Fruit fly (Drosophila melanogaster) whole organism, embryonic: Measurements from ENCODE around the gene Dlg5.

Source experiments
- ATbp ChIP-seq: fragments of 200-800 bp; sonication (Bioruptor generic); optimal IDR thresholded peaks from 2 replicates; lab custom pipeline; 2017; ENCODE audit warnings: missing biosample characterization, mild to moderate bottlenecking, missing genetic modification characterization, missing genetic modification reagents
- Abd-B ChIP-seq: fragments of 200-800 bp; sonication (Bioruptor generic); optimal IDR thresholded peaks from 2 replicates; lab custom pipeline; 2018; ENCODE audit warnings: missing biosample characterization, mild to moderate bottlenecking, missing genetic modification characterization, moderate library complexity
- CG10274 ChIP-seq: fragments of 200-800 bp; sonication (Bioruptor generic); optimal IDR thresholded peaks from 3 replicates; lab custom pipeline; 2017; ENCODE audit warnings: missing biosample characterization, mild to moderate bottlenecking, missing genetic modification characterization
- CG10654 ChIP-seq: fragments of 200-800 bp; sonication (Bioruptor generic); optimal IDR thresholded peaks from 2 replicates; lab custom pipeline; 2016; ENCODE audit warnings: missing biosample characterization, missing genetic modification characterization
- CG11560 ChIP-seq: fragments of 200-800 bp; sonication (Bioruptor generic); IDR thresholded peaks from 3 replicates; pipeline ENCODE4 v1.3.6; 2022; ENCODE audit warnings: missing biosample characterization, missing genetic modification characterization
- CG12391 ChIP-seq: fragments of 200-800 bp; sonication (Bioruptor generic); optimal IDR thresholded peaks from 3 replicates; lab custom pipeline; 2018; ENCODE audit warnings: missing biosample characterization, mild to moderate bottlenecking, missing genetic modification characterization, moderate library complexity
- CG13296 ChIP-seq: fragments of 200-800 bp; sonication (Bioruptor generic); optimal IDR thresholded peaks from 3 replicates; lab custom pipeline; 2018; ENCODE audit warnings: missing biosample characterization, mild to moderate bottlenecking, missing genetic modification characterization
- CG14667 ChIP-seq: fragments of 200-800 bp; sonication (Bioruptor generic); IDR thresholded peaks from 2 replicates; pipeline ENCODE4 v1.3.6; 2022; ENCODE audit warnings: missing biosample characterization, missing genetic modification characterization
- CG17328 ChIP-seq: fragments of 200-800 bp; sonication (Bioruptor generic); IDR thresholded peaks from 2 replicates; pipeline ENCODE4 v1.3.6; 2022; ENCODE audit warnings: missing biosample characterization, missing genetic modification characterization
- CG17359 ChIP-seq: fragments of 200-800 bp; sonication (Bioruptor generic); optimal IDR thresholded peaks from 3 replicates; lab custom pipeline; 2018; ENCODE audit warnings: missing biosample characterization, mild to moderate bottlenecking, missing genetic modification characterization, moderate library complexity
- CG17361 ChIP-seq: fragments of 200-800 bp; sonication (Bioruptor generic); IDR thresholded peaks from 3 replicates; pipeline ENCODE4 v1.3.6; 2022; ENCODE audit warnings: missing biosample characterization, missing genetic modification characterization
- CG2678 ChIP-seq: fragments of 200-800 bp; sonication (Bioruptor generic); optimal IDR thresholded peaks from 3 replicates; lab custom pipeline; 2019; ENCODE audit warnings: missing biosample characterization, mild to moderate bottlenecking, missing genetic modification characterization, moderate library complexity
- CG32532 ChIP-seq: fragments of 200-800 bp; sonication (Bioruptor generic); IDR thresholded peaks from 2 replicates; pipeline ENCODE4 v1.3.6; 2022; ENCODE audit warnings: missing biosample characterization, missing genetic modification characterization
- CG3726 ChIP-seq: fragments of 200-800 bp; sonication (Bioruptor generic); IDR thresholded peaks from 3 replicates; pipeline ENCODE4, ENCODE4 v1.3.6; 2022; ENCODE audit warnings: missing biosample characterization, missing genetic modification characterization
- CG7556 ChIP-seq: fragments of 200-800 bp; sonication (Bioruptor generic); optimal IDR thresholded peaks from 2 replicates; lab custom pipeline; 2017; ENCODE audit warnings: missing biosample characterization, mild to moderate bottlenecking, missing genetic modification characterization
- CG8388 ChIP-seq: fragments of 200-800 bp; sonication (Bioruptor generic); optimal IDR thresholded peaks from 2 replicates; lab custom pipeline; 2019; ENCODE audit warnings: missing biosample characterization, mild to moderate bottlenecking, missing genetic modification characterization, moderate library complexity
- CG8924 ChIP-seq: fragments of 200-800 bp; optimal IDR thresholded peaks from 3 replicates; lab custom pipeline; 2019; ENCODE audit warnings: missing biosample characterization, mild to moderate bottlenecking, missing genetic modification characterization, moderate library complexity
- CG9437 ChIP-seq: fragments of 200-800 bp; sonication (Bioruptor generic); optimal IDR thresholded peaks from 2 replicates; lab custom pipeline; 2018; ENCODE audit warnings: missing biosample characterization, mild to moderate bottlenecking, missing genetic modification characterization
- Dek ChIP-seq: fragments of 200-800 bp; sonication (Bioruptor generic); optimal IDR thresholded peaks from 3 replicates; lab custom pipeline; 2019; ENCODE audit warnings: missing biosample characterization, mild to moderate bottlenecking, missing genetic modification characterization, moderate library complexity
- Hand ChIP-seq: fragments of 200-800 bp; sonication (Bioruptor generic); optimal IDR thresholded peaks from 2 replicates; lab custom pipeline; 2017; ENCODE audit warnings: mild to moderate bottlenecking, missing biosample characterization, missing genetic modification reagents, missing genetic modification characterization
- Hr3 ChIP-seq: fragments of 200-800 bp; sonication (Bioruptor generic); optimal IDR thresholded peaks from 3 replicates; lab custom pipeline; 2016; ENCODE audit warnings: missing biosample characterization, missing genetic modification characterization
- Jarid2 ChIP-seq: fragments of 200-800 bp; sonication (Bioruptor generic); optimal IDR thresholded peaks from 3 replicates; lab custom pipeline; 2017; ENCODE audit warnings: mild to moderate bottlenecking, missing biosample characterization, missing genetic modification reagents, missing genetic modification characterization
- Max ChIP-seq: fragments of 200-800 bp; sonication (Bioruptor generic); optimal IDR thresholded peaks from 2 replicates; lab custom pipeline; 2016; ENCODE audit warnings: missing biosample characterization, mild to moderate bottlenecking, missing genetic modification characterization
- Med ChIP-seq: fragments of 200-800 bp; sonication (Bioruptor generic); peaks from one replicate; lab custom pipeline; 2016; ENCODE audit warnings: missing biosample characterization, missing genetic modification characterization, mild to moderate bottlenecking, inconsistent platforms, moderate library complexity
- Meics ChIP-seq: fragments of 200-800 bp; sonication (Bioruptor generic); optimal IDR thresholded peaks from 2 replicates; lab custom pipeline; 2017; ENCODE audit warnings: missing biosample characterization, mild to moderate bottlenecking, missing genetic modification characterization
- Rfx ChIP-seq: fragments of 200-800 bp; sonication (Bioruptor generic); IDR thresholded peaks from 2 replicates; pipeline ENCODE4 v1.3.6; 2022; ENCODE audit warnings: missing biosample characterization, missing genetic modification characterization
- Sox102F ChIP-seq: fragments of 200-800 bp; sonication (Bioruptor generic); optimal IDR thresholded peaks from 2 replicates; lab custom pipeline; 2018; ENCODE audit warnings: missing biosample characterization, mild to moderate bottlenecking, missing genetic modification characterization, moderate library complexity
- Sry-δ ChIP-seq: fragments of 200-800 bp; sonication (Bioruptor generic); optimal IDR thresholded peaks from 2 replicates; lab custom pipeline; 2016; ENCODE audit warnings: missing biosample characterization, missing genetic modification characterization
- ara ChIP-seq: fragments of 200-800 bp; sonication (Bioruptor generic); IDR thresholded peaks from 2 replicates; pipeline ENCODE4 v1.3.6; 2022; ENCODE audit warnings: missing biosample characterization, missing genetic modification characterization
- ci ChIP-seq: fragments of 200-800 bp; sonication (Bioruptor generic); IDR thresholded peaks from 3 replicates; pipeline ENCODE4 v1.3.6; 2022; ENCODE audit warnings: missing biosample characterization, missing genetic modification characterization
- corto ChIP-seq: fragments of 200-800 bp; sonication (Bioruptor generic); optimal IDR thresholded peaks from 2 replicates; lab custom pipeline; 2016; ENCODE audit warnings: missing biosample characterization, mild to moderate bottlenecking, missing genetic modification characterization, moderate library complexity
- dati ChIP-seq: fragments of 200-800 bp; sonication (Bioruptor generic); IDR thresholded peaks from 2 replicates; pipeline ENCODE4 v1.3.6; 2022; ENCODE audit warnings: missing biosample characterization, missing genetic modification characterization
- dmrt11E ChIP-seq: fragments of 200-800 bp; sonication (Bioruptor generic); optimal IDR thresholded peaks from 3 replicates; lab custom pipeline; 2018; ENCODE audit warnings: missing biosample characterization, mild to moderate bottlenecking, missing genetic modification characterization, moderate library complexity
- en ChIP-seq: fragments of 200-800 bp; sonication (Bioruptor generic); optimal IDR thresholded peaks from 2 replicates; lab custom pipeline; 2016; ENCODE audit warnings: missing biosample characterization, missing genetic modification characterization
- fd3F ChIP-seq: fragments of 200-800 bp; sonication (Bioruptor generic); optimal IDR thresholded peaks from 2 replicates; lab custom pipeline; 2018; ENCODE audit warnings: missing biosample characterization, mild to moderate bottlenecking, missing genetic modification characterization, moderate library complexity
- fd96Cb ChIP-seq: fragments of 200-800 bp; sonication (Bioruptor generic); optimal IDR thresholded peaks from 2 replicates; lab custom pipeline; 2018; ENCODE audit warnings: missing biosample characterization, mild to moderate bottlenecking, missing genetic modification characterization, moderate library complexity
- gem ChIP-seq: fragments of 200-800 bp; sonication (Bioruptor generic); optimal IDR thresholded peaks from 2 replicates; lab custom pipeline; 2019; ENCODE audit warnings: missing biosample characterization, mild to moderate bottlenecking, missing genetic modification characterization, moderate library complexity
- gfzf ChIP-seq: fragments of 200-800 bp; sonication (Bioruptor generic); optimal IDR thresholded peaks from 2 replicates; lab custom pipeline; 2016; ENCODE audit warnings: missing biosample characterization, mild to moderate bottlenecking, missing genetic modification characterization, moderate library complexity
- grau ChIP-seq: fragments of 200-800 bp; optimal IDR thresholded peaks from 3 replicates; lab custom pipeline; 2019; ENCODE audit warnings: missing biosample characterization, mild to moderate bottlenecking, missing genetic modification characterization, moderate library complexity
- grn ChIP-seq: fragments of 200-800 bp; sonication (Bioruptor generic); optimal IDR thresholded peaks from 3 replicates; lab custom pipeline; 2017; ENCODE audit warnings: missing biosample characterization, missing genetic modification characterization
- lilli ChIP-seq: fragments of 200-800 bp; sonication (Bioruptor generic); optimal IDR thresholded peaks from 3 replicates; lab custom pipeline; 2016; ENCODE audit warnings: missing biosample characterization, missing genetic modification characterization
- lmd ChIP-seq: fragments of 200-800 bp; sonication (Bioruptor generic); IDR thresholded peaks from 2 replicates; pipeline ENCODE4 v1.3.6; 2022; ENCODE audit warnings: missing biosample characterization, missing genetic modification characterization
- nmo ChIP-seq: fragments of 200-800 bp; sonication (Bioruptor generic); optimal IDR thresholded peaks from 2 replicates; lab custom pipeline; 2018; ENCODE audit warnings: missing biosample characterization, mild to moderate bottlenecking, missing genetic modification characterization, moderate library complexity
- org-1 ChIP-seq: fragments of 200-800 bp; sonication (Bioruptor generic); optimal IDR thresholded peaks from 2 replicates; lab custom pipeline; 2017; ENCODE audit warnings: missing biosample characterization, missing genetic modification characterization
- row ChIP-seq: fragments of 200-800 bp; sonication (Bioruptor generic); IDR thresholded peaks from 3 replicates; pipeline ENCODE4 v1.3.6; 2022; ENCODE audit warnings: missing biosample characterization, missing genetic modification characterization
- sens ChIP-seq: fragments of 200-800 bp; sonication (Bioruptor generic); peaks from one replicate; lab custom pipeline; 2016; ENCODE audit warnings: missing biosample characterization, missing genetic modification characterization
- sisA ChIP-seq: fragments of 200-800 bp; sonication (Bioruptor generic); IDR thresholded peaks from 2 replicates; pipeline ENCODE4 v1.3.6; 2022; ENCODE audit warnings: missing biosample characterization, missing genetic modification characterization
- slou ChIP-seq: fragments of 200-800 bp; sonication (Bioruptor generic); optimal IDR thresholded peaks from 3 replicates; lab custom pipeline; 2016; ENCODE audit warnings: missing biosample characterization, missing genetic modification characterization
- tap ChIP-seq: fragments of 200-800 bp; optimal IDR thresholded peaks from 3 replicates; lab custom pipeline; 2019; ENCODE audit warnings: missing biosample characterization, mild to moderate bottlenecking, missing genetic modification characterization, moderate library complexity
- tio ChIP-seq: fragments of 200-800 bp; sonication (Bioruptor generic); optimal IDR thresholded peaks from 2 replicates; lab custom pipeline; 2017; ENCODE audit warnings: missing biosample characterization, missing genetic modification characterization, inconsistent platforms

Gene Dlg5

DNA sequence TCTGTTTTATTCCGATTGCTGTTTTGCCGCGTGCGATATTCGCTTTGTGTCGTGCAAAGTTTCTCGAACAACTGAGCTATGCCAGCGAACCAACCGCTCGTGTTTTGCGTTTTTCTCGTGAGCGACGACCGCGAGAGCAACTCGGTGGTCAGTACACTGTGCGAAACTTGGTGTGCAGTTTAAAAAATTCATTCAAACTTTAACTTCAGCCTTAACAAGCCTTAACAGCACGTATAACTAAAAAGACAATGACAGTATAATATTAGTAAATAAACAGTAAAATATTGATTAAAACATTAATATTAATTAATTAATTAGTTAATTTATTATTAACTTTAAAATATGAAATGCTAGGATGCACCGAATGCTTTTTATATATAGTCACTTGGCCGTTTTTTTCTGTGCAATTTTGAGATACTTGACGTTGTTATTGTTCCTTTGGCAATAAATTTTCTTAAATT lies 11.3 kb upstream of the Dlg5 start, which contains the start of gene CG31705 (continued):
- TF ChIP-seq Sry-δ (no peak), CG3726 (0 out of 3 replicates have a peak, but pooled peaks have one; percentile 70), lmd (GFP tag; lab: Robert Waterston, UW) (peak; percentile 48), Max (GFP tag; lab: Kevin White, UChicago) (peak; percentile 38), Meics (GFP tag; lab: Kevin White, UChicago) (peak; percentile 79), dati (GFP tag; lab: Robert Waterston, UW) (no peak), Hand (GFP tag; lab: Kevin White, UChicago) (no peak), slou (peak; percentile 55), CG9437 (peak; percentile 44), tio (GFP tag; lab: Kevin White, UChicago) (peak; percentile 42), CG11560 (0 out of 3 replicates have a peak, but pooled peaks have one; percentile 46), ara (no peak), CG10274 (GFP tag; lab: Kevin White, UChicago) (peak; percentile 50), en (GFP tag; lab: Kevin White, UChicago) (no peak), CG13296 (peak; percentile 14), CG8388 (GFP tag; lab: Kevin White, UChicago) (no peak), gfzf (GFP tag; lab: Kevin White, UChicago) (no peak), sisA (GFP tag; lab: Robert Waterston, UW) (peak; percentile 30; the same call in 1 of the 2 replicates), org-1 (peak; percentile 3), CG17361 (GFP tag; lab: Robert Waterston, UW) (peak; percentile 80; the same call in 2 of the 3 replicates), row (GFP tag; lab: Robert Waterston, UW) (peak; percentile 61; the same call in 2 of the 3 replicates), Dek (peak; percentile 50), Sox102F (peak; percentile 49), Jarid2 (GFP tag; lab: Kevin White, UChicago) (peak; percentile 63), CG10654 (GFP tag; lab: Kevin White, UChicago) (peak; percentile 13), Hr3 (GFP tag; lab: Kevin White, UChicago) (peak; percentile 39), corto (GFP tag; lab: Kevin White, UChicago) (peak; percentile 12), CG7556 (GFP tag; lab: Kevin White, UChicago) (peak; percentile 66), ATbp (GFP tag; lab: Kevin White, UChicago) (peak; percentile 3), CG17359 (tag; lab: Kevin White, UChicago) (peak; percentile 1), gem (tag; lab: Kevin White, UChicago) (peak; percentile 76), CG14667 (peak; percentile 22; the same call in 1 of the 2 replicates), CG8924 (tag; lab: Kevin White, UChicago) (peak; percentile 54), grn (no peak), CG32532 (GFP tag; lab: Robert Waterston, UW) (peak; percentile 56; the same call in 1 of the 2 replicates), dmrt11E (no peak), Med (GFP tag; lab: Kevin White, UChicago) (peak; percentile 90), tap (tag; lab: Kevin White, UChicago) (peak; percentile 28), Rfx (GFP tag; lab: Robert Waterston, UW) (peak; percentile 65), grau (tag; lab: Kevin White, UChicago) (peak; percentile 72), CG17328 (0 out of 2 replicates have a peak, but pooled peaks have one; percentile 17), nmo (GFP tag; lab: Kevin White, UChicago) (peak; percentile 50), ci (GFP tag; lab: Robert Waterston, UW) (0 out of 3 replicates have a peak, but pooled peaks have one; percentile 13), sens (peak; percentile 63), CG2678 (tag; lab: Kevin White, UChicago) (peak; percentile 7), lilli (GFP tag; lab: Kevin White, UChicago) (no peak), CG12391 (tag; lab: Kevin White, UChicago) (peak; percentile 38), fd96Cb (tag; lab: Kevin White, UChicago) (peak; percentile 33), fd3F (peak; percentile 39), Abd-B (GFP tag; lab: Kevin White, UChicago) (peak; percentile 27)
